Fruit fly (Drosophila melanogaster) whole organism, adult: ENCODE data around the gene CG18577.

Experiments
- CG12768 ChIP-seq: fragments of 200-800 bp; sonication (Bioruptor generic); optimal IDR thresholded peaks from 2 replicates; lab custom pipeline; 2017; ENCODE audit warnings: missing biosample characterization, missing genetic modification characterization, mild to moderate bottlenecking, moderate library complexity, missing genetic modification reagents
- CG33017 ChIP-seq: fragments of 200-800 bp; sonication (Bioruptor generic); optimal IDR thresholded peaks from 2 replicates; lab custom pipeline; 2018; ENCODE audit warnings: missing biosample characterization, mild to moderate bottlenecking, missing genetic modification characterization, moderate library complexity
- CG7045 ChIP-seq: fragments of 200-800 bp; sonication (Bioruptor generic); optimal IDR thresholded peaks from 2 replicates; lab custom pipeline; 2017; ENCODE audit warnings: missing biosample characterization, mild to moderate bottlenecking, missing genetic modification characterization
- CG7101 ChIP-seq: fragments of 200-800 bp; sonication (Bioruptor generic); optimal IDR thresholded peaks from 2 replicates; lab custom pipeline; 2018; ENCODE audit warnings: missing biosample characterization, mild to moderate bottlenecking, missing genetic modification characterization, moderate library complexity
- Clk ChIP-seq: fragments of 200-800 bp; sonication (Bioruptor generic); optimal IDR thresholded peaks from 2 replicates; lab custom pipeline; 2017; ENCODE audit warnings: missing biosample characterization, missing genetic modification characterization
- Crg-1 ChIP-seq: fragments of 200-800 bp; sonication (Bioruptor generic); optimal IDR thresholded peaks from 2 replicates; lab custom pipeline; 2016; ENCODE audit warnings: missing biosample characterization, missing genetic modification characterization
- bab1 ChIP-seq: fragments of 200-800 bp; sonication (Bioruptor generic); optimal IDR thresholded peaks from 3 replicates; lab custom pipeline; 2019; ENCODE audit warnings: missing biosample characterization, mild to moderate bottlenecking, missing genetic modification characterization, moderate library complexity
- cic ChIP-seq: fragments of 200-800 bp; sonication (Bioruptor generic); optimal IDR thresholded peaks from 2 replicates; lab custom pipeline; 2017; ENCODE audit warnings: missing biosample characterization, mild to moderate bottlenecking, missing genetic modification characterization, moderate library complexity
- cnc ChIP-seq, 2 experiments: fragments of >200 bp; optimal IDR thresholded peaks; 2 replicates each; lab custom pipeline; 2017
- kay ChIP-seq: fragments of 200-800 bp; sonication (Bioruptor generic); peaks from one replicate; lab custom pipeline; 2016; ENCODE audit warnings: missing biosample characterization, missing genetic modification characterization, borderline replicate concordance
- pad ChIP-seq: fragments of 200-800 bp; sonication (Bioruptor generic); optimal IDR thresholded peaks from 3 replicates; lab custom pipeline; 2017; ENCODE audit warnings: missing biosample characterization, missing genetic modification characterization, mild to moderate bottlenecking, moderate library complexity, missing genetic modification reagents
- tj ChIP-seq: fragments of 200-800 bp; sonication (Bioruptor generic); optimal IDR thresholded peaks from 3 replicates; lab custom pipeline; 2017; ENCODE audit warnings: missing biosample characterization, mild to moderate bottlenecking, missing genetic modification characterization, moderate library complexity

DNA sequence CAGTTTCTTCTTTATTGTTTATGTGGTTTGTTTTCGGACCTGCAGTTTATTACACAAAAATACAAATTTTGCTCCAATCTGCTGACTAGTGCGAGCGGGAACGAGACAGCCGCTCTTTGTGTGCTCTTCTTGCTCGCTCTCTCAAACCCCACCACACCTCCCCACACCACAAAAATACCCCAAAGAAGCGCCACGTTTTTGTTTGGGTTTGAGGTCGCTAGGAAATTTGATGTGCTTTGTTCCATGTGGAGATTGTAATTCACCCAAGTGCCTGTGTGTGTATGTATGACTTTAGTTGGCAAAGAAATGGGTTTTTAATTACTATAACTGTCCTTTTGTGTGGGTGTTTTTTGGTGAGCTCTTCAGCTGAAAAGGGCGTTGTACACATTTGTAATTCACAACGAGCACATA is 2.2 kb downstream of the CG18577 start:
- peak; percentile 9 for TF ChIP-seq CG7045
- peak; percentile 68 for TF ChIP-seq kay (GFP tag; lab: Kevin White, UChicago)
- no peak for TF ChIP-seq CG7101 (tag; lab: Kevin White, UChicago)
- no peak for TF ChIP-seq CG33017 (tag; lab: Kevin White, UChicago)
- TF ChIP-seq pad (GFP tag; lab: Kevin White, UChicago): peak; percentile 50
- no peak for TF ChIP-seq cnc (optimal IDR thresholded peaks at IDR 0.05; lab: Kevin White, UChicago)
- no peak for TF ChIP-seq Clk (GFP tag; lab: Kevin White, UChicago)
- TF ChIP-seq cic (GFP tag; lab: Kevin White, UChicago): peak; percentile 92
- TF ChIP-seq Crg-1 (GFP tag; lab: Kevin White, UChicago): no peak
- no peak for TF ChIP-seq CG12768 (GFP tag; lab: Kevin White, UChicago)
- TF ChIP-seq tj (GFP tag; lab: Kevin White, UChicago): peak; percentile 81
- TF ChIP-seq bab1 (GFP tag; lab: Kevin White, UChicago): peak; percentile 55
